Worm (Caenorhabditis elegans): ENCODE data around the gene mes-4.

Gene mes-4

DNA sequence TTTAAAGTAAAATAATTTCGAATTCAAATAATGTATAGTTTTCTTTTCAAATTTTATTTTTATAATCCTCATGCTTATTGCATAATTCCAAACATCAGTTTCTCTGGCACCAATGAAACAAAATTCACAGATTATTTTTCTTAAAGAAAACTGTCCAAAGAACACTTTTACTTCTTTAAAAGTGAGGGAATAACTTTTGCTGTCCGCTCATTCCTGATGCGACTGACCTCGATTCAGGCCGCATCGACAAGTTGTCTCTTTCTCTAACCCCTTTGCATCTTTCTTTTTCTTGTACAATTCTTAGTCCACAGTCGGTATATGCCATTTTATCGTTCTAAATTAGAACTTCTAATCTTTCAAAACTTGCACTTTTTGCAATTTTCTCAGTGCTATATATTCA lies 30.8 kb downstream of the mes-4 start, which contains the start of gene F53F1.2:
Gene F53F1.2, plus strand, starts transcription at position 306 of the 400 bp plus-strand sequence.
- TF ChIP-seq flt-1 (GFP tag; IDR thresholded peaks at IDR 0.05) (no peak), ztf-23 (GFP tag; IDR thresholded peaks at IDR 0.05) (no peak), med-1 (GFP tag; optimal IDR thresholded peaks at IDR 0.05; ENCODE audit: insufficient read depth) (no peak), klf-2 (GFP tag; conservative IDR thresholded peaks at IDR 0.05) (no peak), ztf-29 (GFP tag; IDR thresholded peaks at IDR 0.05) (no peak), T22C8.4 (GFP tag; IDR thresholded peaks at IDR 0.05) (no peak), cog-1 (tag; optimal IDR thresholded peaks at IDR 0.05) (no peak), ref-1 (GFP tag; conservative IDR thresholded peaks at IDR 0.05) (no peak), tab-1 (GFP tag; IDR thresholded peaks at IDR 0.05) (no peak)

DNA sequence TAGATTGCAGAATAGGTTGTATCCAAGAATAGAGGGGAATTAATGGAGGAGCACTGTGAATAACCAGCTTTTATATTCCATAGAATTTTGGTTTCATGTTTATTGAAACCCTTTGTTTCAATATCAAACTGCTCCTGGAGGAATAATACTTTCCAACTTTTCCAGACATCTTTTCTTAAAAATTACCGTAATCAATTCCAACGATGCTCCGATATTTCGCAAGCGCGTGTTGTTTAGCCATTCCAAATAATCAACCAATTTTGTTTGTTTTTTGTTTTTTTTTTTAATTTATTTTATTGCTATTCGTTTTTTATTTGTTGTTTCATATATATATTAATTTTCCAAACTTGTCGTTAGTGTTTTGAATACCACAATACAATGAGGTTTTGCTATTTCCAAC lies 31.3 kb downstream of the mes-4 start, which contains the start of gene cutl-1:
Gene cutl-1, minus strand, starts transcription at position 83 of the 400 bp plus-strand sequence.
- TF ChIP-seq ztf-23 (GFP tag; IDR thresholded peaks at IDR 0.05): no peak
- no peak for TF ChIP-seq cog-1 (tag; optimal IDR thresholded peaks at IDR 0.05)
- TF ChIP-seq ztf-29 (GFP tag; IDR thresholded peaks at IDR 0.05): no peak
- no peak for TF ChIP-seq T22C8.4 (GFP tag; IDR thresholded peaks at IDR 0.05)
- no peak for TF ChIP-seq med-1 (GFP tag; optimal IDR thresholded peaks at IDR 0.05; ENCODE audit: insufficient read depth)
- no peak for TF ChIP-seq klf-2 (GFP tag; conservative IDR thresholded peaks at IDR 0.05)
- no peak for TF ChIP-seq tab-1 (GFP tag; IDR thresholded peaks at IDR 0.05)
- TF ChIP-seq ref-1 (GFP tag; conservative IDR thresholded peaks at IDR 0.05): no peak
- no peak for TF ChIP-seq flt-1 (GFP tag; IDR thresholded peaks at IDR 0.05)

DNA sequence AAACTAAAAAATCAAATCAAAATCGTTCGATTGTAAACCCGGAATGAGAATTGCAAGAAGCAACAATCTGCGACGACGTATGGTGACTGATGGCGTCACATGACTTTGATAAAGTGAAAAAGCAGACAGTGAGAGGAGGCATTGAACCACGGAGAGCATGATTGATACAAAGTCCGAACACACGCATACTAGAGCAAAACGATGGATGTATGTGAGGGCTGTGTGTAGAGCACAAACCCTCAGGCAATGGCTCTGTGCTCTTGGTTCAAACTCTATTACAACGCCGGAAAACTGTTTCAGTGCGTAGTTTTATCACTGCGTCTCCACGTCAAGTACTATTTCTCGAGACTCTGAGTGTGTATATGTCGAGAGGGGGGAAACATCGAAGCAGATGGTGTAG lies 34.8 kb downstream of the mes-4 start:
- TF ChIP-seq T22C8.4 (GFP tag; IDR thresholded peaks at IDR 0.05) (no peak), ztf-29 (GFP tag; IDR thresholded peaks at IDR 0.05) (no peak), med-1 (GFP tag; optimal IDR thresholded peaks at IDR 0.05; ENCODE audit: insufficient read depth) (no peak), ztf-23 (GFP tag; IDR thresholded peaks at IDR 0.05) (no peak)

DNA sequence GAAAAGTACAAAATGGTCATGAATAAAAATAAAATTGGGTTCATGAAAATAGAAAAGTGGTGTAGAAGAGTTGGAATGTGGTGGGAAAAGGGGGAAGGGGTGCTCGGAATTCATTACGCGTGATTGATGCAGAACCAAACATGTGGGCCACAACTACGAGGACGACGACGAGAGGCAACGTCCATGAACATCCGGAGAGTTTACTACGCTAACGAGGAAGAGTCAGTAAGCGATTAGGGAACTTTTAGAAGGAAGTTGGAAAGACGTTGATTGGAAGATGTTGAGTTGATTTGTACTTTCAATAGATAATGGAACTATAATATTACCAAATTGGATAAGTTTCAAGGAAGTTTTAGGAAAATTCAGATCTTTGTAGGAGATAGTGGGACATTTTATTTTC lies 35.7 kb downstream of the mes-4 start:
- TF ChIP-seq T22C8.4 (GFP tag; IDR thresholded peaks at IDR 0.05): no peak
- TF ChIP-seq klf-2 (GFP tag; conservative IDR thresholded peaks at IDR 0.05): no peak
- TF ChIP-seq tab-1 (GFP tag; IDR thresholded peaks at IDR 0.05): no peak

DNA sequence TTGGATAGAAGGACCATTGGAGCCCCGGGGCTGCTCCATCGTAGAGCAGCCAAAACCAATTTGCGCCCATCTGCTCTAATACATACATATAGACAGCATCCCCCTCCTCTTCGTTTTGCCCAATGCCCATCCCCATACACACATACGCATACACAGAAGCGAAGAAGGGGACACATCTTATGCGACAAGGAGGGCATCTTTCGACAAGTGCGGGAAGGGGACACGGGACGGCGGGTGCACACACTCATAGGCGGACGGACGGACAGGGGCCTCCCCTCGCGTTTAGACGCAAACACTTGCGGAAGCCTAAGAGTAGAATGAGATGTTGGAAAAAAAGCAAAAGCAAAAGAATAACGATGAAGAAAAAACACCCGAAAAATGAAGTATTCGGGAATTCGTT lies 40.9 kb downstream of the mes-4 start:
- TF ChIP-seq klf-2 (GFP tag; conservative IDR thresholded peaks at IDR 0.05): 0 out of 2 replicates have a peak, but pooled peaks have one; percentile 43
- no peak for TF ChIP-seq ref-1 (GFP tag; conservative IDR thresholded peaks at IDR 0.05)
- peak; percentile 71 for TF ChIP-seq flt-1 (GFP tag; IDR thresholded peaks at IDR 0.05)
- TF ChIP-seq ztf-29 (GFP tag; IDR thresholded peaks at IDR 0.05): 0 out of 2 replicates have a peak, but pooled peaks have one; percentile 27
- TF ChIP-seq T22C8.4 (GFP tag; IDR thresholded peaks at IDR 0.05): no peak
- TF ChIP-seq ztf-23 (GFP tag; IDR thresholded peaks at IDR 0.05): 0 out of 2 replicates have a peak, but pooled peaks have one; percentile 39
- no peak for TF ChIP-seq tab-1 (GFP tag; IDR thresholded peaks at IDR 0.05)
- TF ChIP-seq med-1 (GFP tag; optimal IDR thresholded peaks at IDR 0.05; ENCODE audit: insufficient read depth): no peak
- TF ChIP-seq cog-1 (tag; optimal IDR thresholded peaks at IDR 0.05): peak; percentile 65

DNA sequence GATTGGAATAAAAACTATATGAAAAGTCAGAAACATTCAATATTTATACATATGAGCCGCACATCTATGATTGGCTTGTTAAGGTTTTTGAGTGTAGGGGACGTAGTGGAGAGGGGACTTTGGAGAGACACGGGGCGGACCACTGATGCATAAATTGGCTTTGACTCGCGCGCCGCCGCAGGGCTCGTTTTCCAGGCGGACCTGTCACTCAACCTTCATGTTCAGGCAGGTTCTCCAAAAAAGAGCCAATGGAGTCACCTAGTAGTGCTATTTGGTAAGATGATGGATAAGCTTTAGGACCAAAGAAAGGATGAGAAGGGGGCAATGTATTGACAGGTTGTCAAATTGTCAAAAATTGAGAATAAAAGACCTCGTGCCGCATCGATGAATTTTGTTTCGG lies 42.4 kb downstream of the mes-4 start:
- TF ChIP-seq ztf-23 (GFP tag; IDR thresholded peaks at IDR 0.05) (0 out of 2 replicates have a peak, but pooled peaks have one; percentile 12), med-1 (GFP tag; optimal IDR thresholded peaks at IDR 0.05; ENCODE audit: insufficient read depth) (no peak), flt-1 (GFP tag; IDR thresholded peaks at IDR 0.05) (no peak)

DNA sequence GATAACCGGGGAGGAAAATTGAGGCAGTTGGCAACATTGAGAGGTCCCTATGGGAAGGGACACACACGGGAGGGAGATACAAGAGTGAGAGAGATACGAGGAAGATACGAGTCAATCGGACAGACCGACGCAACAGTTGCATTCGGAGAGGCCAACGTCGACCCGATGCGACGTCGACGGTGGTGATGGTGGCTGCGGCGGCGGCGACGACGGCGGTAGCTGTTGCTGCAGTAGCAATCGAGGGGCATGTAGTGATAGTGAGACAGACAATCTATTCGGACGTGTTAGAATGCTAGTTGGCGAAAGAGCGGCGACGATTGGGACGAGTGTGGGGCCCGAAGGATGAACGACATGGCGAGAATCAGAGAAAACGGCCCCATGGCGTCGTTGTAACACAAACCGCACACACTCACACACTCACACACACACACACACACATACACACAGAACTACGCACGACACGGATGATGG lies 44.0 kb downstream of the mes-4 start:
- TF ChIP-seq med-1 (GFP tag; optimal IDR thresholded peaks at IDR 0.05; ENCODE audit: insufficient read depth) (no peak), klf-2 (GFP tag; conservative IDR thresholded peaks at IDR 0.05) (no peak), ref-1 (GFP tag; conservative IDR thresholded peaks at IDR 0.05) (no peak), ztf-23 (GFP tag; IDR thresholded peaks at IDR 0.05) (no peak), flt-1 (GFP tag; IDR thresholded peaks at IDR 0.05) (peak; percentile 34; the same call in 1 of the 2 replicates), cog-1 (tag; optimal IDR thresholded peaks at IDR 0.05) (no peak), T22C8.4 (GFP tag; IDR thresholded peaks at IDR 0.05) (no peak)

DNA sequence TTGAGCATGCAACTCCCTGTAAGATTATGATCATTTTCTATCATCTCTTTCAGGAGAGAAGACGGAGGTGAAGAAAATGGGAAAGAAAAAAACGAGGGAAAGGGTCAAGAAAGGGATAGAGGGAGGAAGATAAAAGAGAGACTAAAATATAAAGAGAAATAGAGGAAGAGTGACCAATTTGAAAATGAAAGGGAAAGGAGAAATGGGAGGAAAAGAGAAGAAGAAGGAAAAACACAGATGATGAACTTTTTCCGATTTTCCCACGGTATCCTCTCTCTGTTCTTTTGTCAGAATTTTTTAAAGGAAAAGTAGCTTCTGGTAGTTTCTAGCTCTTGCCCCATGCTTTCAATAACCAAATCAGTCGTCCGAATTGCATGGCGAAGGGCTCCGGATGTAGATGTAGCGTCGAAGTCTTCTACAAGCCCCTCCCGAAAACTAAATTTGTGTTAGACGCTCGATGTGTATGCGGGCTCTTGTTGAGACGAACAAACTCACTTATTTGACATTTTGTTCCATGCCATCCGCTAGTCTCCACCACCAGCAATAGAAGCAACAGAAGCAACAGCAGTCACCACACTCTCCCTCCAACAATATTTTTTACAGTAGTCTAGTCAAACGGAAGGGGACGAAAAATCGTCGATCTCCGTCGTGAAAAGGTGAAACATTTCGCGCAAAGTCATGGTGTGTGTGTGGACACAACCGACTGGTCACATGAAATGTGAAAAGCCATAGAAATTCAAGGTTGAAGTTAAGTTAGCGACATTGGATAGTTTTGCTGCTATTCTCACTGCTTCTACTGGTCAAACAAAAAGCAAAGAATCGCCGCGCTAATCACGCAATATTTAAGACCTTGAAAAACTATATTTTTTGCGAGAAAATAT lies 45.7 kb downstream of the mes-4 start, which contains the start of gene somi-1:
Gene somi-1, minus strand, starts transcription at position 18 of the 881 bp plus-strand sequence.
- peak; percentile 15; the same call in 1 of the 2 replicates for TF ChIP-seq ztf-23 (GFP tag; IDR thresholded peaks at IDR 0.05)
- no peak for TF ChIP-seq tab-1 (GFP tag; IDR thresholded peaks at IDR 0.05)

DNA sequence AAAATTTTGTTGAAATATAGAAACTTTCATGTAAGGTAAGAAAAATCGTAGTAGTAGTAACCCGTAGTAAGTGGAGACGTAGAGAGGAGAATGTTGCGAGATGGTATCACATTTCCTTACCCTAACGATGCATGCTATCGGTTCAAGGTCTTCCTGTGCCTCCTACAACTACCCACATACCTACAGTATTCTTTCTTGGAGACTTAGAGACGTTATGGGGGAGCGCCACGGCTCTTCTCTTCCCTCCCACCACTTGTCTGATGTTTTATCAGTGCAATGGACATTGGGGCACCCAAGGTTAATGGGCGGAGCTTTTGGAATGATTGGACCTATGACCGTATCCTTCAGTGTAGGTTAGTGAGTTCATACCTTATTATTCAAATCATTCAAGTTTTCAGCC lies 46.4 kb downstream of the mes-4 start:
- 0 out of 2 replicates have a peak, but pooled peaks have one; percentile 25 for TF ChIP-seq flt-1 (GFP tag; IDR thresholded peaks at IDR 0.05)
- TF ChIP-seq ref-1 (GFP tag; conservative IDR thresholded peaks at IDR 0.05): no peak

DNA sequence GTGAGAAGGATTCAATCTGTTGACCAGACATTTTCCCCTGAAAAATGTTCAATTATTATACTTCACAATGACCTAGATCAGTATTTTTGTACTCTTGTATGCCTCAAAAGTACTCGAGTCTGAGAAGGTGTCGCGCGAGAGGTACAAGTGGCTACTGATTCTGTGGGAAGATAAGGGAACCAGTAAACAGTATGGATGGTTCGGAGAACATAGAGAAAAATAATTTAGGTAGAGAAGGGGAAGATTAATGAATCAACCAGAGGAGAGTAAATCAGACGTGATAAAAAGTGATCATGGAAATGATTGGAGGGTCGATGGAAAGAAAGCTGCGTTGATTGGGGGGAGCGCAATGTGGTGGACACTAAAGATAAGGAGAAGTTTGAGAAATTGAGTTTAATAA lies 47.9 kb downstream of the mes-4 start:
- no peak for TF ChIP-seq cog-1 (tag; optimal IDR thresholded peaks at IDR 0.05)
- no peak for TF ChIP-seq ztf-29 (GFP tag; IDR thresholded peaks at IDR 0.05)
- no peak for TF ChIP-seq ztf-23 (GFP tag; IDR thresholded peaks at IDR 0.05)
- TF ChIP-seq ref-1 (GFP tag; conservative IDR thresholded peaks at IDR 0.05): no peak
- no peak for TF ChIP-seq flt-1 (GFP tag; IDR thresholded peaks at IDR 0.05)
- TF ChIP-seq tab-1 (GFP tag; IDR thresholded peaks at IDR 0.05): no peak
- TF ChIP-seq klf-2 (GFP tag; conservative IDR thresholded peaks at IDR 0.05): no peak
- TF ChIP-seq med-1 (GFP tag; optimal IDR thresholded peaks at IDR 0.05; ENCODE audit: insufficient read depth): no peak
- TF ChIP-seq T22C8.4 (GFP tag; IDR thresholded peaks at IDR 0.05): no peak

Measured in whole organism, midembryonic.